Fruit fly (Drosophila melanogaster) whole organism, prepupa: Measurements from ENCODE around the gene Eip78C.

Experiments
- Blimp-1 ChIP-seq: fragments of 200-800 bp; sonication (Bioruptor generic); optimal IDR thresholded peaks from 3 replicates; lab custom pipeline; 2017; ENCODE audit warnings: missing biosample characterization, missing genetic modification characterization, mild to moderate bottlenecking, moderate library complexity, missing genetic modification reagents
- CG10631 ChIP-seq: fragments of 200-800 bp; sonication (Bioruptor generic); optimal IDR thresholded peaks from 2 replicates; lab custom pipeline; 2016; ENCODE audit warnings: missing biosample characterization, missing genetic modification characterization
- CG10669 ChIP-seq: fragments of 200-800 bp; sonication (Bioruptor generic); optimal IDR thresholded peaks from 3 replicates; lab custom pipeline; 2018; ENCODE audit warnings: missing biosample characterization, mild to moderate bottlenecking, missing genetic modification characterization, moderate library complexity
- CG11902 ChIP-seq: fragments of 200-800 bp; sonication (Bioruptor generic); optimal IDR thresholded peaks from 3 replicates; lab custom pipeline; 2016; ENCODE audit warnings: missing biosample characterization, missing genetic modification characterization
- CG1621 ChIP-seq: fragments of 200-800 bp; sonication (Bioruptor generic); optimal IDR thresholded peaks from 3 replicates; lab custom pipeline; 2018; ENCODE audit warnings: missing biosample characterization, mild to moderate bottlenecking, missing genetic modification characterization
- CG16779 ChIP-seq: fragments of 200-800 bp; sonication (Bioruptor generic); optimal IDR thresholded peaks from 3 replicates; lab custom pipeline; 2017; ENCODE audit warnings: missing biosample characterization, mild to moderate bottlenecking, missing genetic modification characterization
- CG3032 ChIP-seq: fragments of 200-800 bp; optimal IDR thresholded peaks from 2 replicates; lab custom pipeline; 2019; ENCODE audit warnings: missing biosample characterization, mild to moderate bottlenecking, missing genetic modification characterization, moderate library complexity
- CG31627 ChIP-seq: fragments of 200-800 bp; sonication (Bioruptor generic); optimal IDR thresholded peaks from 3 replicates; lab custom pipeline; 2016; ENCODE audit warnings: missing biosample characterization, missing genetic modification characterization
- CG32006 ChIP-seq: fragments of 200-800 bp; sonication (Bioruptor generic); optimal IDR thresholded peaks from 3 replicates; lab custom pipeline; 2017; ENCODE audit warnings: missing biosample characterization, mild to moderate bottlenecking, missing genetic modification characterization
- CG34406 ChIP-seq: fragments of 200-800 bp; sonication (Bioruptor generic); optimal IDR thresholded peaks from 3 replicates; lab custom pipeline; 2016; ENCODE audit warnings: missing biosample characterization, missing genetic modification characterization
- CG3919 ChIP-seq: fragments of 200-800 bp; sonication (Bioruptor generic); optimal IDR thresholded peaks from 3 replicates; lab custom pipeline; 2016; ENCODE audit warnings: missing biosample characterization, missing genetic modification characterization
- CG6163 ChIP-seq: fragments of 200-800 bp; sonication (Bioruptor generic); IDR thresholded peaks from 3 replicates; pipeline ENCODE4 v1.3.6; 2022; ENCODE audit warnings: missing biosample characterization, missing genetic modification characterization
- CG6276 ChIP-seq: fragments of 200-800 bp; sonication (Bioruptor generic); optimal IDR thresholded peaks from 2 replicates; lab custom pipeline; 2017; ENCODE audit warnings: missing biosample characterization, mild to moderate bottlenecking, missing genetic modification characterization
- CG6792 ChIP-seq: fragments of 200-800 bp; sonication (Bioruptor generic); optimal IDR thresholded peaks from 3 replicates; lab custom pipeline; 2016; ENCODE audit warnings: missing biosample characterization, missing genetic modification characterization
- CG6854 ChIP-seq: fragments of 200-800 bp; sonication (Bioruptor generic); optimal IDR thresholded peaks from 2 replicates; lab custom pipeline; 2017; ENCODE audit warnings: missing biosample characterization, mild to moderate bottlenecking, missing genetic modification characterization
- CG7368 ChIP-seq: fragments of 200-800 bp; sonication (Bioruptor generic); optimal IDR thresholded peaks from 3 replicates; lab custom pipeline; 2016; ENCODE audit warnings: missing biosample characterization, missing genetic modification characterization
- CG8119 ChIP-seq: fragments of 200-800 bp; sonication (Bioruptor generic); IDR thresholded peaks from 3 replicates; pipeline ENCODE4 v1.3.6; 2022; ENCODE audit warnings: missing biosample characterization, missing genetic modification characterization
- CG8632 ChIP-seq: fragments of 200-800 bp; sonication (Bioruptor generic); optimal IDR thresholded peaks from 3 replicates; lab custom pipeline; 2016; ENCODE audit warnings: missing biosample characterization, missing genetic modification characterization
- Eip78C ChIP-seq: fragments of 200-800 bp; sonication (Bioruptor generic); peaks from one replicate; lab custom pipeline; 2016; ENCODE audit warnings: missing biosample characterization, missing genetic modification characterization
- Eip93F ChIP-seq: fragments of 200-800 bp; sonication (Bioruptor generic); optimal IDR thresholded peaks from 2 replicates; lab custom pipeline; 2016; ENCODE audit warnings: missing biosample characterization, mild to moderate bottlenecking, missing genetic modification characterization
- Ets21C ChIP-seq: fragments of 200-800 bp; sonication (Bioruptor generic); optimal IDR thresholded peaks from 3 replicates; lab custom pipeline; 2016; ENCODE audit warnings: missing biosample characterization, missing genetic modification characterization
- Gug ChIP-seq: fragments of 200-800 bp; sonication (Bioruptor generic); IDR thresholded peaks from 2 replicates; pipeline ENCODE4 v1.3.6; 2022; ENCODE audit warnings: missing biosample characterization, missing genetic modification characterization
- Hr38 ChIP-seq: sonication (Bioruptor generic); optimal IDR thresholded peaks from 2 replicates; lab custom pipeline; 2016; ENCODE audit warnings: missing biosample characterization, missing genetic modification characterization
- Hr39 ChIP-seq: fragments of 200-800 bp; sonication (Bioruptor generic); optimal IDR thresholded peaks from 2 replicates; lab custom pipeline; 2016; ENCODE audit warnings: missing biosample characterization, missing genetic modification characterization
- Hr4 ChIP-seq: fragments of 200-800 bp; sonication (Bioruptor generic); optimal IDR thresholded peaks from 3 replicates; lab custom pipeline; 2016; ENCODE audit warnings: missing biosample characterization, missing genetic modification characterization
- OdsH ChIP-seq: fragments of 200-800 bp; sonication (Bioruptor generic); optimal IDR thresholded peaks from 3 replicates; lab custom pipeline; 2016; ENCODE audit warnings: missing biosample characterization, missing genetic modification characterization
- Smox ChIP-seq: fragments of 200-800 bp; sonication (Bioruptor generic); optimal IDR thresholded peaks from 3 replicates; lab custom pipeline; 2016; ENCODE audit warnings: missing biosample characterization, missing genetic modification characterization
- Sox102F ChIP-seq: fragments of 200-800 bp; sonication (Bioruptor generic); optimal IDR thresholded peaks from 2 replicates; lab custom pipeline; 2016; ENCODE audit warnings: missing biosample characterization, mild to moderate bottlenecking, missing genetic modification characterization
- Sox14 ChIP-seq: fragments of 200-800 bp; sonication (Bioruptor generic); optimal IDR thresholded peaks from 3 replicates; lab custom pipeline; 2016; ENCODE audit warnings: missing biosample characterization, missing genetic modification characterization
- Sox15 ChIP-seq: fragments of 200-800 bp; sonication (Bioruptor generic); optimal IDR thresholded peaks from 3 replicates; lab custom pipeline; 2016; ENCODE audit warnings: missing biosample characterization, missing genetic modification characterization
- acj6 ChIP-seq: fragments of 200-800 bp; sonication (Bioruptor generic); optimal IDR thresholded peaks from 3 replicates; lab custom pipeline; 2016; ENCODE audit warnings: missing biosample characterization, missing genetic modification characterization
- cyc ChIP-seq: fragments of 200-800 bp; sonication (Bioruptor generic); optimal IDR thresholded peaks from 3 replicates; lab custom pipeline; 2016; ENCODE audit warnings: missing biosample characterization, missing genetic modification characterization
- dac ChIP-seq: fragments of 200-800 bp; sonication (Bioruptor generic); optimal IDR thresholded peaks from 2 replicates; lab custom pipeline; 2017; ENCODE audit warnings: missing biosample characterization, mild to moderate bottlenecking, missing genetic modification characterization
- dsx ChIP-seq: fragments of 200-800 bp; optimal IDR thresholded peaks from 3 replicates; lab custom pipeline; 2019; ENCODE audit warnings: missing biosample characterization, mild to moderate bottlenecking, missing genetic modification characterization, moderate library complexity; ENCODE audit not compliant: poor library complexity, severe bottlenecking
- eg ChIP-seq: fragments of 200-800 bp; sonication (Bioruptor generic); IDR thresholded peaks from 3 replicates; pipeline ENCODE4 v1.3.6; 2022; ENCODE audit warnings: missing biosample characterization, missing genetic modification characterization
- fd59A ChIP-seq: fragments of 200-800 bp; sonication (Bioruptor generic); optimal IDR thresholded peaks from 2 replicates; lab custom pipeline; 2017; ENCODE audit warnings: missing biosample characterization, mild to moderate bottlenecking, missing genetic modification characterization, missing genetic modification reagents
- fd85E ChIP-seq: fragments of 200-800 bp; sonication (Bioruptor generic); optimal IDR thresholded peaks from 3 replicates; lab custom pipeline; 2016; ENCODE audit warnings: missing biosample characterization, missing genetic modification characterization
- lz ChIP-seq: fragments of 200-800 bp; sonication (Bioruptor generic); optimal IDR thresholded peaks from 3 replicates; lab custom pipeline; 2016; ENCODE audit warnings: missing biosample characterization, missing genetic modification characterization
- net ChIP-seq: fragments of 200-800 bp; sonication (Bioruptor generic); optimal IDR thresholded peaks from 3 replicates; lab custom pipeline; 2016; ENCODE audit warnings: missing biosample characterization, missing genetic modification characterization
- pdm3 ChIP-seq: fragments of 200-800 bp; sonication (Bioruptor generic); optimal IDR thresholded peaks from 3 replicates; lab custom pipeline; 2016; ENCODE audit warnings: missing biosample characterization, missing genetic modification characterization
- spab ChIP-seq: fragments of 200-800 bp; sonication (Bioruptor generic); optimal IDR thresholded peaks from 2 replicates; lab custom pipeline; 2017; ENCODE audit warnings: missing biosample characterization, mild to moderate bottlenecking, missing genetic modification characterization, missing genetic modification reagents
- ss ChIP-seq, 2 experiments: fragments of 200-800 bp; sonication (Bioruptor generic); optimal IDR thresholded peaks; 2 replicates in 1 of 2; 3 replicates in 1 of 2; lab custom pipeline; 2017 to 2018; ENCODE audit warnings: mild to moderate bottlenecking in 2 of 2, missing biosample characterization in 2 of 2, missing genetic modification characterization in 2 of 2, moderate library complexity in 1 of 2
- svp ChIP-seq: fragments of 200-800 bp; sonication (Bioruptor generic); peaks from one replicate; lab custom pipeline; 2016; ENCODE audit warnings: missing biosample characterization, missing genetic modification characterization
- topi ChIP-seq: fragments of 200-800 bp; sonication (Bioruptor generic); optimal IDR thresholded peaks from 3 replicates; lab custom pipeline; 2016; ENCODE audit warnings: missing biosample characterization, missing genetic modification characterization
- vri ChIP-seq: fragments of 200-800 bp; sonication (Bioruptor generic); optimal IDR thresholded peaks from 3 replicates; lab custom pipeline; 2016; ENCODE audit warnings: missing biosample characterization, mild to moderate bottlenecking, missing genetic modification characterization

The Eip78C gene

DNA sequence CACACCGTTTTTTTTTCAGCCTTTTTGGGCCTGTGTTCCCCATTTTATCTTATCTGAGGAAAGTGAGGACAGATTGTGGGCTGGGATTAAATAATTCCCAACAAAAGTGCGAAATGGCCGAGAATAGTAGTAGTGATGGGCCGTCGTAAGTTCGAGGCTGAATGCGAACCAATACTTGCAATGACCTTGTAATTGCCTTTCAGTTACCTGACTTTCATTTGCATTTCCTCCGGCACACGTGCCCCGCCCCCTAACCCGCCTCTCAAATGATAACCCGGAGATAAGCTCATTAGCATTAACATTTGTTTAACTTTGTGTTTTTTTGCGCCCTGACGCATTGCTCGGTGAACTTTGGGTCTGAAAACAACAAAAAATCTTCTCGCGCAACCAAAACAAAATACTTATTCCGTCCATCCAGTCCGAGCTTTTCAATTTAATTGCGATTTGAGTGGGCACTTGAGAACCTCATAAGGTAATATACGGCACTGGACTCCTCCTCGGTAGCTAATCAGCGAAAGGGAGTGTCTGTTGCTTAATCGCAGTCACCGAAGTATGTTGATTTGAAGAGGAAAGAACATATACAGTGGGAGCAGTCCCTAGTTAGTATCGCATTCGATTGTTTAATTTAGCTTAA is 51.6 kb downstream of the Eip78C start:
- no peak for TF ChIP-seq eg (GFP tag; lab: Robert Waterston, UW)
- TF ChIP-seq lz (GFP tag; lab: Kevin White, UChicago): no peak
- no peak for TF ChIP-seq dac
- no peak for TF ChIP-seq Gug (GFP tag; lab: Robert Waterston, UW)
- TF ChIP-seq vri (GFP tag; lab: Kevin White, UChicago): peak; percentile 70
- TF ChIP-seq svp (GFP tag; lab: Kevin White, UChicago): peak; percentile 74
- TF ChIP-seq Hr39 (GFP tag; lab: Kevin White, UChicago): no peak
- TF ChIP-seq CG32006 (GFP tag; lab: Kevin White, UChicago): no peak
- no peak for TF ChIP-seq Ets21C (GFP tag; lab: Kevin White, UChicago)

DNA sequence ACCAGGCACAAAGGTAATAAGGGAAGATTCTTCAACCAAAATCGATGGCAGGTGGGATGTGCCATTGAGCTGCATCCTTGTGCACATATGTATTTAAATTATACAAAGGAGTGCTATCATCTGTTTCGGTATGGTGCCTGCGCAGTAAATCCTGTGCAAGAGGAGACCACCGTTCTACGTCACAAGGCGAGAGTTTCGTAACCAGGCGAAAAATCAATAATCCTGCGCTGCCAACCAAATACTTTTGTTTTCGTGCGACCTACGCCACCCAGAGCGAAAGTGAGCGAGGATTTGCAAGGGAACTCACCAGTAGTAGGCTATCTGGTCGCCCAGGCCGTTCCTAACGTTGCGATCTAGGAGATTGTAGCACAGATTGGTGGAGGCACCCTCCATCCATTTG is 52.8 kb downstream of the Eip78C start:
- TF ChIP-seq svp (GFP tag; lab: Kevin White, UChicago) (peak; percentile 59), Eip93F (GFP tag; lab: Kevin White, UChicago) (no peak)

DNA sequence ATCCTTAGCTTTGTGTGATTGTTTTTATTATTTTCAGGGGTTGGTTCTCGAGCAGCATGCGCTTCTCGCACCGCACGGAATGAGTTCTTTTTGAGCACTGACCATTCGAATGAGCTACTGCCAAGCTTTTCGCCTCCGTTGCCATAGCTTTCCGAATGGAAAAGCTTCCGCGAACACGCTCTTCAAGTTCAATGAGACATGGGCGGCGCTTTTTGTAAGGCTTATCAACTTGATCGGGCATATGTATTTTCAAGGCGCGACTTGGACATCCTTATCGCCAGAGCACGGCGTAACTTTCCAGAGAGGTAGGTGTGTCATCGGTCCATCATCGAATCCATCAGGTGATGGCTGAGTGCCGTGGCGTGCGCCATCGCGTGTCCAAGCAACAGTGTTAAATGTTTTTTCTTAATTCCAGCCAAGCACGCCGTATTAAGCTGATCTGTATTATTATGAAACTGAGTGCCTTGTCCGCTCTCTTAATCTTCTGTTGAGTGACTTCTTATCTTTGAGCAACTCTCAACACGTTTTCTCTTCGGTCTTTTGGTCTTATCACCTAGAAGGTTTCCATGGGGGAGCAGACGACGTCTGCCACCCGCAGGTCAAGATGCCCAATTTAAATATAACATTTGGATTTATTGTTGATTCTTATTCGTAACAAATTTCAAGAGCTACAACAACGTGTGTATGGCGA is 53.6 kb downstream of the Eip78C start, which contains the start of gene AcCoAS:
AcCoAS (minus strand) TSS at position 368 of the 691 bp plus-strand sequence.
- TF ChIP-seq CG34406 (GFP tag; lab: Kevin White, UChicago): peak; percentile 21
- TF ChIP-seq CG8119 (GFP tag; lab: Robert Waterston, UW): peak; percentile 42; the same call in 1 of the 3 replicates
- TF ChIP-seq dsx (GFP tag; lab: Kevin White, UChicago): peak; percentile 22
- TF ChIP-seq CG31627 (GFP tag; lab: Kevin White, UChicago): peak; percentile 29
- TF ChIP-seq CG16779: peak; percentile 44
- TF ChIP-seq dac: no peak
- no peak; the same call in 2 of the 3 replicates for TF ChIP-seq CG6163
- TF ChIP-seq CG11902: no peak
- peak; percentile 1 for TF ChIP-seq CG32006 (GFP tag; lab: Kevin White, UChicago)
- peak; percentile 95 for TF ChIP-seq Eip78C (GFP tag; lab: Kevin White, UChicago)
- TF ChIP-seq pdm3 (GFP tag; lab: Kevin White, UChicago): peak; percentile 40
- TF ChIP-seq CG3919 (GFP tag; lab: Kevin White, UChicago): peak; percentile 46
- TF ChIP-seq fd85E (GFP tag; lab: Kevin White, UChicago): no peak
- TF ChIP-seq vri (GFP tag; lab: Kevin White, UChicago): peak; percentile 94
- no peak for TF ChIP-seq Hr38 (GFP tag; lab: Kevin White, UChicago)
- TF ChIP-seq acj6 (GFP tag; lab: Kevin White, UChicago): peak; percentile 49
- TF ChIP-seq lz (GFP tag; lab: Kevin White, UChicago): peak; percentile 39
- peak; percentile 52 for TF ChIP-seq Sox102F
- peak; percentile 41 for TF ChIP-seq Smox (GFP tag; lab: Kevin White, UChicago)
- TF ChIP-seq CG1621: peak; percentile 21
- peak; percentile 44 to 58 for TF ChIP-seq ss (GFP tag; optimal IDR thresholded peaks at IDR 0.05; lab: Kevin White, UChicago)
- TF ChIP-seq Hr39 (GFP tag; lab: Kevin White, UChicago): peak; percentile 22
- peak; percentile 24 for TF ChIP-seq OdsH (GFP tag; lab: Kevin White, UChicago)
- peak; percentile 29 for TF ChIP-seq CG6854 (GFP tag; lab: Kevin White, UChicago)
- TF ChIP-seq svp (GFP tag; lab: Kevin White, UChicago): peak; percentile 97
- no peak for TF ChIP-seq Blimp-1 (GFP tag; lab: Kevin White, UChicago)
- peak; percentile 25 for TF ChIP-seq Eip93F (GFP tag; lab: Kevin White, UChicago)
- TF ChIP-seq CG3032 (tag; lab: Kevin White, UChicago): no peak
- peak; percentile 30 for TF ChIP-seq net (GFP tag; lab: Kevin White, UChicago)
- TF ChIP-seq CG10669 (GFP tag; lab: Kevin White, UChicago): peak; percentile 18
- TF ChIP-seq CG8632: peak; percentile 52
- peak; percentile 50 for TF ChIP-seq topi (GFP tag; lab: Kevin White, UChicago)
- TF ChIP-seq fd59A (GFP tag; lab: Kevin White, UChicago): no peak
- TF ChIP-seq cyc (GFP tag; lab: Kevin White, UChicago): peak; percentile 41
- no peak for TF ChIP-seq Hr4 (GFP tag; lab: Kevin White, UChicago)
- TF ChIP-seq CG10631 (GFP tag; lab: Kevin White, UChicago): no peak
- TF ChIP-seq CG6276 (GFP tag; lab: Kevin White, UChicago): no peak
- no peak for TF ChIP-seq spab (GFP tag; lab: Kevin White, UChicago)
- TF ChIP-seq Sox14 (GFP tag; lab: Kevin White, UChicago): peak; percentile 37
- peak; percentile 54 for TF ChIP-seq CG6792
- peak; percentile 38 for TF ChIP-seq CG7368 (GFP tag; lab: Kevin White, UChicago)
- no peak for TF ChIP-seq Sox15 (GFP tag; lab: Kevin White, UChicago)
